Worm (Caenorhabditis elegans) whole organism, young adult: ENCODE results near the gene C09G1.2.

ENCODE experiments used
- F23B12.7 ChIP-seq: sonication (generic microtip); optimal IDR thresholded peaks from 2 replicates; lab custom pipeline; 2017; ENCODE audit warnings: missing genetic modification characterization, mild to moderate bottlenecking, missing compliant biosample characterization, antibody characterized with exemption, moderate library complexity; ENCODE audit not compliant: insufficient read depth
- F49E8.2 ChIP-seq: sonication (generic microtip); optimal IDR thresholded peaks from 3 replicates; lab custom pipeline; 2017; ENCODE audit warnings: missing genetic modification characterization, mild to moderate bottlenecking, missing compliant biosample characterization, antibody characterized with exemption, moderate library complexity; ENCODE audit not compliant: insufficient read depth
- T26A5.8 ChIP-seq: sonication (generic microtip); optimal IDR thresholded peaks from 2 replicates; lab custom pipeline; 2016; ENCODE audit warnings: missing genetic modification characterization, missing compliant biosample characterization
- Y95B8A.8 ChIP-seq: fragments of 200-800 bp; sonication (Bioruptor generic); IDR thresholded peaks from 2 replicates; pipeline ENCODE4 v1.3.6; 2022; ENCODE audit warnings: missing genetic modification reagents, missing genetic modification characterization, missing compliant biosample characterization
- attf-5 ChIP-seq: fragments of 200-800 bp; sonication (Bioruptor generic); optimal IDR thresholded peaks from 2 replicates; lab custom pipeline; 2018; ENCODE audit warnings: mild to moderate bottlenecking, missing genetic modification characterization, missing compliant biosample characterization
- hsf-1 ChIP-seq: fragments of 200-800 bp; sonication (Bioruptor generic); IDR thresholded peaks from 2 replicates; pipeline ENCODE4 v1.3.6; 2022; ENCODE audit warnings: missing genetic modification reagents, missing genetic modification characterization, missing compliant biosample characterization
- madf-6 ChIP-seq: fragments of 200-800 bp; sonication (Bioruptor generic); IDR thresholded peaks from 2 replicates; pipeline ENCODE4 v1.3.6; 2022; ENCODE audit warnings: missing genetic modification reagents, missing genetic modification characterization, missing compliant biosample characterization
- nfyb-1 ChIP-seq: fragments of 200-800 bp; sonication (Bioruptor generic); IDR thresholded peaks from 2 replicates; pipeline ENCODE4 v1.3.6; 2022; ENCODE audit warnings: missing genetic modification reagents, missing genetic modification characterization, missing compliant biosample characterization
- nhr-179 ChIP-seq: sonication (generic microtip); optimal IDR thresholded peaks from 2 replicates; lab custom pipeline; 2016; ENCODE audit warnings: mild to moderate bottlenecking, missing genetic modification characterization, missing compliant biosample characterization
- pha-4 ChIP-seq: fragments of 150-350 bp; sonication (generic microtip); optimal IDR thresholded peaks from 2 replicates; lab custom pipeline; 2014; ENCODE audit warnings: missing biosample characterization, missing genetic modification reagents, missing genetic modification characterization
- sea-2 ChIP-seq: fragments of 200-800 bp; sonication (Bioruptor generic); IDR thresholded peaks from 2 replicates; pipeline ENCODE4 v1.3.6; 2022; ENCODE audit warnings: missing genetic modification characterization, missing compliant biosample characterization
- snpc-4 ChIP-seq, 5 experiments: fragments of 150-350 bp in 1 of 5; sonication (generic microtip) in 4 of 5; optimal IDR thresholded peaks; 2 replicates each; lab custom pipeline; 2014 to 2018; ENCODE audit warnings: missing genetic modification characterization in 5 of 5, missing biosample characterization in 3 of 5, antibody characterized with exemption in 2 of 5, mild to moderate bottlenecking in 2 of 5, missing compliant biosample characterization in 2 of 5, missing genotype in 2 of 5, moderate library complexity in 2 of 5, missing genetic modification reagents in 1 of 5
- ztf-22 ChIP-seq: fragments of 200-800 bp; sonication (Bioruptor generic); optimal IDR thresholded peaks from 2 replicates; lab custom pipeline; 2018; ENCODE audit warnings: mild to moderate bottlenecking, missing genetic modification characterization, moderate library complexity, missing compliant biosample characterization

DNA sequence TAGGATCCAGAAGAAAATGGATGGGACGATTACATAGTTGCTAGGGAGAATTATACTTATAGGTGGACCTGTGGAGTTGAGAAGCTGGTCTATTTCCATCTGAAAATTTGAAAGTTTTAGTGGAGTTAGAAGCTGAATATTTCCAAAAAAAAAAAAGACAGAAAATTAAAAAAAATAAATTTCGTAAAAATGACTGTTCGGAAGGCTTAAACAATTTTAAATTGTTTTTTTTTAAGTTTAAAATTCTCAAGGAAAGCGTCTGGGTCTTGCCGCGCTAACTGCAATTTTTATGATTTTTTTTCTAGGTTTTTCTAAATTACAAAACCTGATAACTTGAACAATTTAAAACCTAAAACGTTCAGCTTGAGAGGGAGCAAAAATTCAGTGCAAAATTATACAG, 43.3 kb downstream of the C09G1.2 start, which contains the start of gene mrp-3:
- TF ChIP-seq nfyb-1 (GFP tag; lab: Robert Waterston, UW) (no peak), Y95B8A.8 (no peak), snpc-4 (GFP tag; optimal IDR thresholded peaks at IDR 0.05; lab: Kevin White, UChicago) (no peak), snpc-4 (tag; optimal IDR thresholded peaks at IDR 0.05; lab: Kevin White, UChicago) (no peak), hsf-1 (GFP tag; lab: Robert Waterston, UW) (no peak), F23B12.7 (tag; lab: Kevin White, UChicago) (no peak), F49E8.2 (tag; lab: Kevin White, UChicago) (no peak), T26A5.8 (tag; lab: Kevin White, UChicago) (no peak), attf-5 (GFP tag; lab: Kevin White, UChicago) (no peak), pha-4 (tag; lab: Kevin White, UChicago) (no peak), madf-6 (GFP tag; lab: Robert Waterston, UW) (no peak), nhr-179 (tag; lab: Kevin White, UChicago) (no peak), ztf-22 (GFP tag; lab: Kevin White, UChicago) (no peak), sea-2 (GFP tag; lab: Robert Waterston, UW) (no peak)
